Worm (Caenorhabditis elegans) whole organism, L3 larva: ENCODE measurements around the gene tatn-1.

ENCODE experiments used
- R02D3.7 ChIP-seq: fragments of 150-350 bp; optimal IDR thresholded peaks from 2 replicates; lab custom pipeline; 2014; ENCODE audit warnings: missing biosample characterization, missing genetic modification characterization
- ZK546.5 ChIP-seq: sonication (generic microtip); optimal IDR thresholded peaks from 2 replicates; lab custom pipeline; 2017; ENCODE audit warnings: missing biosample characterization, missing genetic modification characterization
- aly-2 ChIP-seq: fragments of 150-350 bp; optimal IDR thresholded peaks from 2 replicates; lab custom pipeline; 2014; ENCODE audit warnings: missing biosample characterization, missing genetic modification characterization
- ama-1 ChIP-seq: fragments of 150-350 bp; optimal IDR thresholded peaks from 2 replicates; lab custom pipeline; 2018
- ceh-16 ChIP-seq: sonication (generic microtip); optimal IDR thresholded peaks from 2 replicates; lab custom pipeline; 2017; ENCODE audit warnings: missing biosample characterization, missing genetic modification characterization
- ceh-28 ChIP-seq: fragments of 150-350 bp; optimal IDR thresholded peaks from 2 replicates; lab custom pipeline; 2014; ENCODE audit warnings: missing biosample characterization, missing genetic modification reagents, missing genetic modification characterization
- ceh-82 ChIP-seq: fragments of 150-350 bp; optimal IDR thresholded peaks from 2 replicates; lab custom pipeline; 2014; ENCODE audit warnings: missing biosample characterization, missing genetic modification characterization
- ceh-9 ChIP-seq: sonication (generic microtip); optimal IDR thresholded peaks from 2 replicates; lab custom pipeline; 2018; ENCODE audit warnings: missing biosample characterization, missing genetic modification characterization
- daf-12 ChIP-seq: fragments of 150-350 bp; optimal IDR thresholded peaks from 2 replicates; lab custom pipeline; 2014; ENCODE audit warnings: missing biosample characterization, missing genetic modification reagents, missing genetic modification characterization
- egl-27 ChIP-seq: sonication (generic microtip); optimal IDR thresholded peaks from 4 replicates; lab custom pipeline; 2017; ENCODE audit warnings: missing biosample characterization, missing genetic modification reagents, missing genetic modification characterization
- egl-5 ChIP-seq: fragments of 150-350 bp; optimal IDR thresholded peaks from 2 replicates; lab custom pipeline; 2017; ENCODE audit warnings: missing biosample characterization, missing genetic modification reagents, missing genetic modification characterization, inconsistent platforms
- elt-1 ChIP-seq: fragments of 150-350 bp; optimal IDR thresholded peaks from 2 replicates; lab custom pipeline; 2014; ENCODE audit warnings: missing biosample characterization, missing genetic modification characterization
- elt-2 ChIP-seq: sonication (generic microtip); optimal IDR thresholded peaks from 2 replicates; lab custom pipeline; 2016; ENCODE audit warnings: missing genetic modification reagents, mild to moderate bottlenecking, missing genetic modification characterization, missing compliant biosample characterization
- elt-3 ChIP-seq, 3 experiments: fragments of 150-350 bp in 1 of 3; sonication (generic microtip) in 2 of 3; optimal IDR thresholded peaks; 2 replicates in 2 of 3; 4 replicates in 1 of 3; lab custom pipeline; 2014 to 2017; ENCODE audit warnings: missing biosample characterization in 3 of 3, missing genetic modification characterization in 3 of 3
- eor-1 ChIP-seq, 2 experiments: fragments of 150-350 bp; optimal IDR thresholded peaks; 2 replicates each; lab custom pipeline; 2014 to 2018; ENCODE audit warnings: missing biosample characterization in 2 of 2, missing genetic modification characterization in 2 of 2
- fkh-10 ChIP-seq: sonication (generic microtip); optimal IDR thresholded peaks from 2 replicates; lab custom pipeline; 2017; ENCODE audit warnings: missing biosample characterization, missing genetic modification reagents, missing genetic modification characterization
- fkh-2 ChIP-seq: fragments of 150-350 bp; optimal IDR thresholded peaks from 2 replicates; lab custom pipeline; 2014; ENCODE audit warnings: missing biosample characterization, missing genetic modification reagents, missing genetic modification characterization
- fos-1 ChIP-seq: fragments of 150-350 bp; optimal IDR thresholded peaks from 2 replicates; lab custom pipeline; 2014; ENCODE audit warnings: missing biosample characterization, missing genetic modification characterization
- hmg-11 ChIP-seq: sonication (generic microtip); optimal IDR thresholded peaks from 2 replicates; lab custom pipeline; 2016; ENCODE audit warnings: missing genetic modification characterization, missing compliant biosample characterization
- jun-1 ChIP-seq: fragments of 150-350 bp; optimal IDR thresholded peaks from 2 replicates; lab custom pipeline; 2014; ENCODE audit warnings: missing biosample characterization, missing genetic modification reagents, missing genetic modification characterization
- lin-15B ChIP-seq: fragments of 150-350 bp; optimal IDR thresholded peaks from 2 replicates; lab custom pipeline; 2014; ENCODE audit warnings: missing biosample characterization, missing genetic modification characterization
- lin-39 ChIP-seq: fragments of 150-350 bp; optimal IDR thresholded peaks from 2 replicates; lab custom pipeline; 2018; ENCODE audit warnings: missing biosample characterization, missing genetic modification reagents, missing genetic modification characterization
- lsy-12 ChIP-seq: sonication (generic microtip); optimal IDR thresholded peaks from 2 replicates; lab custom pipeline; 2016; ENCODE audit warnings: mild to moderate bottlenecking, missing genetic modification characterization, missing compliant biosample characterization
- mdl-1 ChIP-seq: fragments of 150-350 bp; optimal IDR thresholded peaks from 2 replicates; lab custom pipeline; 2014; ENCODE audit warnings: missing biosample characterization, missing genetic modification characterization
- mml-1 ChIP-seq: fragments of 150-350 bp; sonication (generic microtip); optimal IDR thresholded peaks from 3 replicates; lab custom pipeline; 2014; ENCODE audit warnings: missing biosample characterization, missing genetic modification characterization
- nfya-1 ChIP-seq: sonication (generic microtip); optimal IDR thresholded peaks from 2 replicates; lab custom pipeline; 2017; ENCODE audit warnings: missing genetic modification characterization, mild to moderate bottlenecking, missing compliant biosample characterization, antibody characterized with exemption, moderate library complexity; ENCODE audit not compliant: insufficient read depth
- nhr-11 ChIP-seq: fragments of 150-350 bp; optimal IDR thresholded peaks from 2 replicates; lab custom pipeline; 2014; ENCODE audit warnings: missing biosample characterization, missing genetic modification characterization
- nhr-12 ChIP-seq: fragments of 150-350 bp; optimal IDR thresholded peaks from 2 replicates; lab custom pipeline; 2014; ENCODE audit warnings: missing biosample characterization, missing genetic modification characterization
- nhr-23 ChIP-seq: fragments of 150-350 bp; optimal IDR thresholded peaks from 2 replicates; lab custom pipeline; 2014; ENCODE audit warnings: missing biosample characterization, missing genetic modification reagents, missing genetic modification characterization
- nhr-237 ChIP-seq: fragments of 150-350 bp; optimal IDR thresholded peaks from 2 replicates; lab custom pipeline; 2014; ENCODE audit warnings: missing biosample characterization, missing genetic modification characterization
- nhr-25 ChIP-seq: sonication (generic microtip); optimal IDR thresholded peaks from 2 replicates; lab custom pipeline; 2017; ENCODE audit warnings: missing biosample characterization, missing genetic modification characterization
- nhr-28 ChIP-seq: fragments of 150-350 bp; optimal IDR thresholded peaks from 2 replicates; lab custom pipeline; 2014; ENCODE audit warnings: missing biosample characterization, missing genetic modification characterization
- nhr-43 ChIP-seq: sonication (generic microtip); optimal IDR thresholded peaks from 2 replicates; lab custom pipeline; 2016; ENCODE audit warnings: mild to moderate bottlenecking, missing genetic modification characterization, missing compliant biosample characterization; ENCODE audit not compliant: poor library complexity, severe bottlenecking
- nhr-67 ChIP-seq: fragments of 150-350 bp; optimal IDR thresholded peaks from 2 replicates; lab custom pipeline; 2014; ENCODE audit warnings: missing biosample characterization, missing genetic modification characterization
- nhr-76 ChIP-seq: fragments of 150-350 bp; sonication (generic microtip); optimal IDR thresholded peaks from 5 replicates; lab custom pipeline; 2014; ENCODE audit warnings: missing biosample characterization, missing genetic modification characterization
- nhr-77 ChIP-seq: fragments of 150-350 bp; optimal IDR thresholded peaks from 2 replicates; lab custom pipeline; 2014; ENCODE audit warnings: missing biosample characterization, missing genetic modification characterization
- pha-4 ChIP-seq: fragments of 150-350 bp; optimal IDR thresholded peaks from 2 replicates; lab custom pipeline; 2014; ENCODE audit warnings: missing biosample characterization, missing genetic modification reagents, missing genetic modification characterization
- pqm-1 ChIP-seq: fragments of 150-350 bp; optimal IDR thresholded peaks from 2 replicates; lab custom pipeline; 2017; ENCODE audit warnings: missing biosample characterization, missing genetic modification characterization, inconsistent platforms
- sea-2 ChIP-seq: fragments of 150-350 bp; sonication (generic microtip); optimal IDR thresholded peaks from 4 replicates; lab custom pipeline; 2014; ENCODE audit warnings: missing biosample characterization, missing genetic modification reagents, missing genetic modification characterization
- skn-1 ChIP-seq: fragments of 150-350 bp; optimal IDR thresholded peaks from 2 replicates; lab custom pipeline; 2014; ENCODE audit warnings: missing biosample characterization, missing genetic modification characterization
- snpc-4 ChIP-seq: fragments of 150-350 bp; optimal IDR thresholded peaks from 2 replicates; lab custom pipeline; 2014; ENCODE audit warnings: missing biosample characterization, missing genetic modification characterization
- tbx-2 ChIP-seq: sonication (generic microtip); optimal IDR thresholded peaks from 2 replicates; lab custom pipeline; 2016; ENCODE audit warnings: mild to moderate bottlenecking, missing genetic modification characterization, missing compliant biosample characterization
- unc-39 ChIP-seq: sonication (generic microtip); optimal IDR thresholded peaks from 4 replicates; lab custom pipeline; 2017; ENCODE audit warnings: missing biosample characterization, missing genetic modification characterization
- unc-62 ChIP-seq: fragments of 150-350 bp; sonication (generic microtip); optimal IDR thresholded peaks from 4 replicates; lab custom pipeline; 2014; ENCODE audit warnings: missing biosample characterization, missing genetic modification reagents, missing genetic modification characterization
- zag-1 ChIP-seq: fragments of 150-350 bp; optimal IDR thresholded peaks from 2 replicates; lab custom pipeline; 2014; ENCODE audit warnings: missing biosample characterization, missing genetic modification characterization
- ztf-11 ChIP-seq: fragments of 150-350 bp; optimal IDR thresholded peaks from 2 replicates; lab custom pipeline; 2014; ENCODE audit warnings: missing biosample characterization, missing genetic modification characterization
- ztf-4 ChIP-seq: fragments of 150-350 bp; optimal IDR thresholded peaks from 2 replicates; lab custom pipeline; 2014; ENCODE audit warnings: missing biosample characterization, missing genetic modification characterization

tatn-1 gene

ce11 chrX:14745218-14745617 lies 45.6 kb upstream of the tatn-1 start:
- TF ChIP-seq pha-4 (tag; lab: Kevin White, UChicago), result peak; percentile 47
- TF ChIP-seq nhr-23, result peak; percentile 89
- no peak for TF ChIP-seq nfya-1 (tag; lab: Kevin White, UChicago)
- TF ChIP-seq, all 47 proteins: peak for 2

- TF ChIP-seq nhr-28 (tag; lab: Kevin White, UChicago) (no peak), ztf-4 (tag; lab: Kevin White, UChicago) (no peak), pqm-1 (tag; lab: Kevin White, UChicago) (peak; percentile 79), lsy-12 (tag; lab: Kevin White, UChicago) (peak; percentile 56), ceh-28 (tag; lab: Kevin White, UChicago) (peak; percentile 62), mml-1 (tag; lab: Kevin White, UChicago) (no peak), nhr-67 (no peak), sea-2 (GFP tag; lab: Kevin White, UChicago) (peak; percentile 13), nhr-25 (tag; lab: Kevin White, UChicago) (peak; percentile 85), nhr-76 (tag; lab: Kevin White, UChicago) (no peak), nhr-12 (tag; lab: Kevin White, UChicago) (no peak), tbx-2 (peak; percentile 80), skn-1 (tag; lab: Kevin White, UChicago) (peak; percentile 77), nhr-77 (tag; lab: Kevin White, UChicago) (no peak), daf-12 (tag; lab: Kevin White, UChicago) (no peak), ztf-11 (no peak), unc-39 (tag; lab: Kevin White, UChicago) (no peak), R02D3.7 (tag; lab: Kevin White, UChicago) (peak; percentile 36), fkh-2 (tag; lab: Kevin White, UChicago) (no peak), hmg-11 (tag; lab: Kevin White, UChicago) (peak; percentile 92), zag-1 (tag; lab: Kevin White, UChicago) (peak; percentile 39), mdl-1 (tag; lab: Kevin White, UChicago) (peak; percentile 10), aly-2 (tag; lab: Kevin White, UChicago) (no peak), pha-4 (tag; lab: Kevin White, UChicago) (peak; percentile 99), ama-1 (peak; percentile 33), nhr-11 (tag; lab: Kevin White, UChicago) (no peak), fkh-10 (peak; percentile 73), ceh-82 (tag; lab: Kevin White, UChicago) (peak; percentile 60), elt-3 (tag; optimal IDR thresholded peaks at IDR 0.05; lab: Kevin White, UChicago) (peak in 1 of 3 experiments; percentile 31), unc-62 (no peak), nhr-237 (tag; lab: Kevin White, UChicago) (no peak), nhr-43 (peak; percentile 63), eor-1 (tag; optimal IDR thresholded peaks at IDR 0.05; lab: Kevin White, UChicago) (no peak), elt-2 (tag; lab: Kevin White, UChicago) (peak; percentile 89), lin-39 (peak; percentile 96), fos-1 (tag; lab: Kevin White, UChicago) (no peak), elt-1 (tag; lab: Kevin White, UChicago) (peak; percentile 14), ceh-9 (no peak), egl-27 (tag; lab: Kevin White, UChicago) (no peak), nhr-23 (peak; percentile 92), lin-15B (tag; lab: Kevin White, UChicago) (peak; percentile 74), ZK546.5 (no peak), nfya-1 (tag; lab: Kevin White, UChicago) (peak; percentile 94), snpc-4 (peak; percentile 94), ceh-16 (no peak), jun-1 (tag; lab: Kevin White, UChicago) (peak; percentile 82), egl-5 (tag; lab: Kevin White, UChicago) (peak; percentile 84)
Measured at ce11 chrX:14746948-14747347, 43.9 kb upstream of the tatn-1 start, which contains the start of gene C05G5.2. C05G5.2 (plus strand) TSS chrX:14747303.
